Fruit fly (Drosophila melanogaster): Measurements from ENCODE around the gene CG3708.

CG3708 gene

DNA sequence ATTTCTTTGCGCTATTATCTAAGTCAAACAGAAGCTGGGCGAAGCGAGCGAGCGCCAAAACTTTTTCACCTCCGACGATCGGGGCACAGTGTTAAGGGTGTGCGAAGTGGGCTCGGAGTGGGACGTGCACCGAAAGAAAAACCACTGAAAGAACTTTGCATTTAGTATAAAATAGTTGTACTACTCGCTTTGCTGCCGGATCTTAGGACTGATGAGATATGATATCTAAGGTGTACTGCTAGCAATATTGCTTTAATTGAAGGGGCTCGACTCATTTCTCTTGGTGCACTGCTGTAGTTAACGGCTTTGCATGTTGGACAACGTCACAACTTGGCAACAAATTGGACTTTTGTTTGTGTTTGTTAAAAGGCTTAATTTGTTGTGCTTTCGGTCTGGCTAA, 23.9 kb upstream of the CG3708 start (continued):
- TF ChIP-seq kah (GFP tag; optimal IDR thresholded peaks at IDR 0.05) (no peak), trh (GFP tag; optimal IDR thresholded peaks at IDR 0.05) (no peak), jumu (GFP tag; optimal IDR thresholded peaks at IDR 0.05) (no peak), odd (GFP tag; optimal IDR thresholded peaks at IDR 0.05) (no peak), scrt (GFP tag; optimal IDR thresholded peaks at IDR 0.05) (no peak), CG12155 (GFP tag; optimal IDR thresholded peaks at IDR 0.05) (no peak), H2.0 (GFP tag; IDR thresholded peaks at IDR 0.05) (no peak), ewg (GFP tag; optimal IDR thresholded peaks at IDR 0.05) (no peak), bbx (GFP tag; IDR thresholded peaks at IDR 0.05; ENCODE audit: partially characterized antibody) (no peak)

DNA sequence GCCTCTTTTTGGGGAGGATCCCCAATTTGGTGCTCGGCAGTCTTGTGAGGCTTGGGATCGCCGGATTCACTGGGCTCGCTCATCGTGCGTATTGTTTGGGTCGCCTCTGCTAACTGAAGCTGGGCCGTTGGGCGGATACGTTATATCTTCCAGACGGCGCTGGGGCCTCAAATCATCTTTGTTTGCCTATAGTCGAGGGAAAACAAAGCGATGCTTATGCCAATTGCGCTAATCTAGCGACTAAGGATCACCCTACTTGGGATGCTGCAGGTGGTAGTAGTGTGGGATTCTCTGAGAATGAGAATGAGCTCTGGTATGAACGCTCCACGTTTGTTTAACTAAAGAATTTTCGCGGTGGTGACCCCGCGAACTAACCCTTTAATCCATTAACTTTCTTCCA, 21.9 kb upstream of the CG3708 start, which contains the start of gene CG3690:
Gene CG3690, minus strand, starts transcription at position 101 of the 400 bp plus-strand sequence.
- TF ChIP-seq klu (GFP tag; IDR thresholded peaks at IDR 0.05) (no peak), CG18619 (GFP tag; optimal IDR thresholded peaks at IDR 0.05) (no peak), CG30431 (GFP tag; optimal IDR thresholded peaks at IDR 0.05) (no peak), scrt (GFP tag; optimal IDR thresholded peaks at IDR 0.05) (no peak), CG4617 (GFP tag; optimal IDR thresholded peaks at IDR 0.05; ENCODE audit: borderline replicate concordance) (no peak), Blimp-1 (GFP tag; optimal IDR thresholded peaks at IDR 0.05) (no peak), CG32767 (GFP tag; IDR thresholded peaks at IDR 0.05) (no peak), MTF-1 (GFP tag; optimal IDR thresholded peaks at IDR 0.05; ENCODE audit: borderline replicate concordance) (no peak), Taf1 (GFP tag; IDR thresholded peaks at IDR 0.05) (no peak), CG11247 (GFP tag; IDR thresholded peaks at IDR 0.05) (no peak), Hr3 (GFP tag; optimal IDR thresholded peaks at IDR 0.05) (no peak), ewg (GFP tag; optimal IDR thresholded peaks at IDR 0.05) (no peak)

DNA sequence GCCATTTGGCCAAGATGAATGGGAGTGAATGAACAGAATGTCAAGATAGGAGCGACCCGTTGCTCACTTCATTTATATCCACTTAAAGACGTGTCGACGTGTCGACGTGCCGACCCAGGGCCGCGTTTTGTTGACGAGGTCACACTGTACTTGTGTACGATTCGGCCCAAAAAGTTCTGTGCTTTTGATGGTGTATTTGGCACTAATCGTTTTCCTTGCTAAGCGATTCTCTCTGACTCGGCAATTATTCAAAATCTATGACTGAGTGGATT, 18.3 kb upstream of the CG3708 start:
- TF ChIP-seq CG6175 (GFP tag; IDR thresholded peaks at IDR 0.05) (no peak), Myb (GFP tag; optimal IDR thresholded peaks at IDR 0.05) (no peak), Ada2b (GFP tag; IDR thresholded peaks at IDR 0.05) (peak; percentile 22; the same call in 1 of the 2 replicates), CG8290 (GFP tag; optimal IDR thresholded peaks at IDR 0.05) (no peak), CG8290 (tag; optimal IDR thresholded peaks at IDR 0.05) (peak in 1 of 2 experiments; percentile 74), Fer1 (GFP tag; optimal IDR thresholded peaks at IDR 0.05) (peak; percentile 43), tio (GFP tag; optimal IDR thresholded peaks at IDR 0.05) (no peak), MESR4 (GFP tag; optimal IDR thresholded peaks at IDR 0.05) (no peak), Oli (tag; optimal IDR thresholded peaks at IDR 0.05) (peak; percentile 3), CG2678 (tag; optimal IDR thresholded peaks at IDR 0.05) (peak; percentile 42), ranshi (GFP tag; IDR thresholded peaks at IDR 0.05) (0 out of 2 replicates have a peak, but pooled peaks have one; percentile 26), fu2 (GFP tag; optimal IDR thresholded peaks at IDR 0.05) (peak; percentile 13), sens-2 (GFP tag; IDR thresholded peaks at IDR 0.05) (no peak), ci (GFP tag; IDR thresholded peaks at IDR 0.05) (no peak), dysf (GFP tag; IDR thresholded peaks at IDR 0.05) (peak; percentile 68), insv (GFP tag; optimal IDR thresholded peaks at IDR 0.05) (no peak), corto (GFP tag; optimal IDR thresholded peaks at IDR 0.05) (no peak), Ets65A (GFP tag) (peak; percentile 68), CG11085 (GFP tag; IDR thresholded peaks at IDR 0.05) (0 out of 2 replicates have a peak, but pooled peaks have one; percentile 12), Adf1 (GFP tag; IDR thresholded peaks at IDR 0.05) (0 out of 2 replicates have a peak, but pooled peaks have one; percentile 5), hkb (optimal IDR thresholded peaks at IDR 0.05) (no peak), hkb (GFP tag; IDR thresholded peaks at IDR 0.05) (0 out of 2 replicates have a peak, but pooled peaks have one; percentile 32), H15 (GFP tag; IDR thresholded peaks at IDR 0.05) (0 out of 3 replicates have a peak, but pooled peaks have one; percentile 15), MBD-R2 (GFP tag; IDR thresholded peaks at IDR 0.05) (peak; percentile 20; the same call in 1 of the 2 replicates), CG6813 (GFP tag; optimal IDR thresholded peaks at IDR 0.05) (no peak), CG10366 (GFP tag; IDR thresholded peaks at IDR 0.05) (no peak), CG1603 (tag; optimal IDR thresholded peaks at IDR 0.05) (peak; percentile 7), unpg (GFP tag; optimal IDR thresholded peaks at IDR 0.05) (peak; percentile 5), CG32532 (GFP tag; IDR thresholded peaks at IDR 0.05) (peak; percentile 63), NfI (GFP tag; optimal IDR thresholded peaks at IDR 0.05) (no peak), lab (GFP tag; optimal IDR thresholded peaks at IDR 0.05) (peak; percentile 57)
